Worm (Caenorhabditis elegans) whole organism, late embryonic: Measurements from ENCODE around the gene cyb-2.1.
A peak's percentile ranks its signal among the peaks of the same experiment; 100 is the strongest.
"Not testable (repeated sequence)": the region's sequence is repeated elsewhere in the genome, so short reads cannot be mapped to it uniquely, and the experiment has no call there.

Source experiments
- C08G9.2 ChIP-seq: sonication (generic microtip); optimal IDR thresholded peaks from 2 replicates; lab custom pipeline; 2016; ENCODE audit warnings: mild to moderate bottlenecking, missing genetic modification characterization, moderate library complexity, missing compliant biosample characterization
- C38D4.7 ChIP-seq: fragments of 200-800 bp; sonication (Bioruptor generic); optimal IDR thresholded peaks from 2 replicates; lab custom pipeline; 2018; ENCODE audit warnings: mild to moderate bottlenecking, missing genetic modification characterization, moderate library complexity, missing compliant biosample characterization
- F13H6.1 ChIP-seq: sonication (generic microtip); optimal IDR thresholded peaks from 2 replicates; lab custom pipeline; 2016; ENCODE audit warnings: missing genetic modification characterization, missing compliant biosample characterization
- K09A11.1 ChIP-seq: sonication (generic microtip); optimal IDR thresholded peaks from 2 replicates; lab custom pipeline; 2017; ENCODE audit warnings: antibody characterized with exemption, mild to moderate bottlenecking, missing genetic modification characterization, missing compliant biosample characterization; ENCODE audit not compliant: insufficient read depth
- T23F11.4 ChIP-seq: fragments of 200-800 bp; sonication (Bioruptor generic); optimal IDR thresholded peaks from 2 replicates; lab custom pipeline; 2018; ENCODE audit warnings: mild to moderate bottlenecking, missing genetic modification characterization, missing compliant biosample characterization
- ama-1 ChIP-seq: fragments of 150-350 bp; optimal IDR thresholded peaks from 2 replicates; lab custom pipeline; 2014
- ceh-14 ChIP-seq: sonication (generic microtip); optimal IDR thresholded peaks from 2 replicates; lab custom pipeline; 2016; ENCODE audit warnings: missing genotype, missing genetic modification characterization, missing compliant biosample characterization
- ceh-18 ChIP-seq: sonication (generic microtip); optimal IDR thresholded peaks from 2 replicates; lab custom pipeline; 2016; ENCODE audit warnings: missing genetic modification characterization, missing compliant biosample characterization
- ceh-19 ChIP-seq: fragments of 200-800 bp; sonication (Bioruptor generic); optimal IDR thresholded peaks from 2 replicates; lab custom pipeline; 2018; ENCODE audit warnings: mild to moderate bottlenecking, missing genetic modification characterization, missing compliant biosample characterization
- ceh-22 ChIP-seq: sonication (generic microtip); optimal IDR thresholded peaks from 2 replicates; lab custom pipeline; 2017; ENCODE audit warnings: missing biosample characterization, missing genetic modification characterization
- ceh-30 ChIP-seq: fragments of 150-350 bp; optimal IDR thresholded peaks from 2 replicates; lab custom pipeline; 2014; ENCODE audit warnings: missing biosample characterization, missing genetic modification characterization
- ceh-31 ChIP-seq: sonication (generic microtip); optimal IDR thresholded peaks from 2 replicates; lab custom pipeline; 2016; ENCODE audit warnings: missing genetic modification characterization, missing compliant biosample characterization
- ceh-34 ChIP-seq: sonication (generic microtip); optimal IDR thresholded peaks from 2 replicates; lab custom pipeline; 2016; ENCODE audit warnings: mild to moderate bottlenecking, missing genetic modification characterization, missing compliant biosample characterization
- ceh-9 ChIP-seq: sonication (generic microtip); optimal IDR thresholded peaks from 2 replicates; lab custom pipeline; 2016; ENCODE audit warnings: mild to moderate bottlenecking, missing genetic modification characterization, inconsistent platforms, missing compliant biosample characterization
- dmd-4 ChIP-seq: sonication (generic microtip); optimal IDR thresholded peaks from 2 replicates; lab custom pipeline; 2016; ENCODE audit warnings: borderline replicate concordance, missing genetic modification characterization, missing compliant biosample characterization
- dve-1 ChIP-seq: sonication (generic microtip); optimal IDR thresholded peaks from 2 replicates; lab custom pipeline; 2017; ENCODE audit warnings: antibody characterized with exemption, mild to moderate bottlenecking, missing genetic modification characterization, missing compliant biosample characterization
- eyg-1 ChIP-seq: sonication (generic microtip); optimal IDR thresholded peaks from 2 replicates; lab custom pipeline; 2016; ENCODE audit warnings: missing genotype, missing genetic modification characterization, missing compliant biosample characterization
- fax-1 ChIP-seq: sonication (generic microtip); optimal IDR thresholded peaks from 2 replicates; lab custom pipeline; 2016; ENCODE audit warnings: missing genotype, missing genetic modification characterization, missing compliant biosample characterization
- lim-6 ChIP-seq: sonication (generic microtip); optimal IDR thresholded peaks from 2 replicates; lab custom pipeline; 2016; ENCODE audit warnings: missing genetic modification characterization, missing compliant biosample characterization
- mec-3 ChIP-seq: sonication (generic microtip); optimal IDR thresholded peaks from 2 replicates; lab custom pipeline; 2016; ENCODE audit warnings: borderline replicate concordance, missing genetic modification characterization, missing compliant biosample characterization
- nhr-11 ChIP-seq: fragments of 150-350 bp; optimal IDR thresholded peaks from 2 replicates; lab custom pipeline; 2014; ENCODE audit warnings: missing biosample characterization, missing genetic modification characterization
- odd-2 ChIP-seq: sonication (generic microtip); optimal IDR thresholded peaks from 2 replicates; lab custom pipeline; 2017; ENCODE audit warnings: antibody characterized with exemption, mild to moderate bottlenecking, missing genetic modification characterization, missing compliant biosample characterization
- pag-3 ChIP-seq: sonication (generic microtip); optimal IDR thresholded peaks from 2 replicates; lab custom pipeline; 2016; ENCODE audit warnings: missing compliant biosample characterization, missing genetic modification characterization, borderline replicate concordance
- pha-2 ChIP-seq: sonication (generic microtip); optimal IDR thresholded peaks from 2 replicates; lab custom pipeline; 2017; ENCODE audit warnings: mild to moderate bottlenecking, missing genetic modification characterization, missing compliant biosample characterization
- pqm-1 ChIP-seq: sonication (generic microtip); optimal IDR thresholded peaks from 2 replicates; lab custom pipeline; 2016; ENCODE audit warnings: missing genetic modification characterization, missing compliant biosample characterization
- pros-1 ChIP-seq: fragments of 150-350 bp; optimal IDR thresholded peaks from 2 replicates; lab custom pipeline; 2014; ENCODE audit warnings: missing biosample characterization, missing genetic modification reagents, missing genetic modification characterization
- syd-9 ChIP-seq: sonication (generic microtip); optimal IDR thresholded peaks from 2 replicates; lab custom pipeline; 2016; ENCODE audit warnings: mild to moderate bottlenecking, missing genetic modification characterization, moderate library complexity, missing compliant biosample characterization
- tbx-7 ChIP-seq: sonication (generic microtip); optimal IDR thresholded peaks from 2 replicates; lab custom pipeline; 2016; ENCODE audit warnings: missing genotype, missing genetic modification characterization, missing compliant biosample characterization
- unc-3 ChIP-seq, 2 experiments: fragments of 200-800 bp in 1 of 2; sonication (Bioruptor generic) in 1 of 2; sonication (generic microtip) in 1 of 2; conservative IDR thresholded peaks in 1 of 2; optimal IDR thresholded peaks in 1 of 2; 2 replicates each; pipeline versions ENCODE4 v1.3.6 to Lab custom; 2016 to 2022; ENCODE audit warnings: missing compliant biosample characterization in 2 of 2, missing genetic modification characterization in 2 of 2, missing genetic modification reagents in 1 of 2
- unc-55 ChIP-seq: sonication (generic microtip); optimal IDR thresholded peaks from 2 replicates; lab custom pipeline; 2017; ENCODE audit warnings: missing biosample characterization, missing genetic modification reagents, missing genetic modification characterization

cyb-2.1 gene

ce11 chrIV:10981761-10982160, 4.0 kb upstream of the cyb-2.1 start, which contains the start of gene Y43E12A.2:
Gene Y43E12A.2, plus strand, starts transcription at chrIV:10982061.
- no peak for TF ChIP-seq fax-1 (tag; lab: Kevin White, UChicago)
- no peak for TF ChIP-seq ceh-30 (tag; lab: Kevin White, UChicago)
- TF ChIP-seq pag-3 = no peak

- TF ChIP-seq dmd-4, F13H6.1, pqm-1 (tag; lab: Kevin White, UChicago): not testable (repeated sequence)
These were observed 1.7 kb downstream of the cyb-2.1 start, which contains the start of gene Y43E12A.3 for ce11 chrIV:10987342-10987945. Gene Y43E12A.3, plus strand, starts transcription at chrIV:10987895.

ce11 chrIV:10990699-10991098, 4.9 kb downstream of the cyb-2.1 start, which contains the start of gene F13H10.5:
Gene F13H10.5, plus strand, starts transcription at chrIV:10990999.
- TF ChIP-seq pha-2 (tag; lab: Kevin White, UChicago) (no peak), mec-3 (tag; lab: Kevin White, UChicago) (no peak), dve-1 (tag; lab: Kevin White, UChicago) (no peak), C08G9.2 (tag; lab: Kevin White, UChicago) (no peak), T23F11.4 (no peak), ceh-22 (tag; lab: Kevin White, UChicago) (no peak), unc-55 (GFP tag; lab: Kevin White, UChicago) (no peak), tbx-7 (tag; lab: Kevin White, UChicago) (no peak), dmd-4 (tag; lab: Kevin White, UChicago) (no peak), pqm-1 (tag; lab: Kevin White, UChicago) (no peak), eyg-1 (tag; lab: Kevin White, UChicago) (no peak), fax-1 (tag; lab: Kevin White, UChicago) (no peak), ceh-30 (tag; lab: Kevin White, UChicago) (no peak), lim-6 (tag; lab: Kevin White, UChicago) (no peak), ceh-18 (tag; lab: Kevin White, UChicago) (no peak)

ce11 chrIV:11001614-11002013, 15.8 kb downstream of the cyb-2.1 start, which contains the start of gene F13H10.9:
Gene F13H10.9, plus strand, starts transcription at chrIV:11001914.
- TF ChIP-seq unc-3 (GFP tag; conservative IDR thresholded peaks at IDR 0.05; lab: Robert Waterston, UW) (no peak), unc-3 (tag; optimal IDR thresholded peaks at IDR 0.05; lab: Kevin White, UChicago) (no peak), ceh-31 (tag; lab: Kevin White, UChicago) (no peak), nhr-11 (tag; lab: Kevin White, UChicago) (no peak), ceh-18 (tag; lab: Kevin White, UChicago) (no peak), K09A11.1 (no peak), ceh-19 (GFP tag; lab: Kevin White, UChicago) (no peak), C38D4.7 (GFP tag; lab: Kevin White, UChicago) (no peak), ama-1 (lab: Kevin White, UChicago) (no peak)

- TF ChIP-seq odd-2 (tag; lab: Kevin White, UChicago) (no peak), syd-9 (no peak), ceh-14 (tag; lab: Kevin White, UChicago) (no peak), ceh-9 (no peak), nhr-11 (tag; lab: Kevin White, UChicago) (no peak), pros-1 (no peak), unc-3 (GFP tag; conservative IDR thresholded peaks at IDR 0.05; lab: Robert Waterston, UW) (no peak), unc-3 (tag; optimal IDR thresholded peaks at IDR 0.05; lab: Kevin White, UChicago) (no peak)
These were observed 18.5 kb downstream of the cyb-2.1 start, which contains the start of gene F13H10.1 for ce11 chrIV:11004273-11004672. Gene F13H10.1, plus strand, starts transcription at chrIV:11004573.

- TF ChIP-seq ceh-34 (peak; percentile 69), ceh-30 (tag; lab: Kevin White, UChicago) (no peak)
- TF ChIP-seq, all 69 proteins: peak for 1
These were observed 20.6 kb downstream of the cyb-2.1 start for ce11 chrIV:11006383-11006782.
